Worm (Caenorhabditis elegans) whole organism, L4 larva: ENCODE data around the gene srd-38.

Source experiments
- F10B5.3 ChIP-seq: sonication (generic microtip); optimal IDR thresholded peaks from 2 replicates; lab custom pipeline; 2016; ENCODE audit warnings: mild to moderate bottlenecking, missing genetic modification characterization, missing compliant biosample characterization
- F26F4.8 ChIP-seq: fragments of 200-800 bp; sonication (Bioruptor generic); conservative IDR thresholded peaks from 2 replicates; pipeline ENCODE4 v1.3.6; 2022; ENCODE audit warnings: missing genetic modification characterization, missing compliant biosample characterization
- R02D3.7 ChIP-seq: fragments of 150-350 bp; sonication (generic microtip); optimal IDR thresholded peaks from 3 replicates; lab custom pipeline; 2014; ENCODE audit warnings: missing biosample characterization, missing genetic modification characterization
- T26A8.4 ChIP-seq: fragments of 200-800 bp; sonication (Bioruptor generic); IDR thresholded peaks from 2 replicates; pipeline ENCODE4 v1.3.6; 2022; ENCODE audit warnings: missing genetic modification characterization, missing compliant biosample characterization
- Y105C5A.15 ChIP-seq: fragments of 200-800 bp; sonication (Bioruptor generic); IDR thresholded peaks from 2 replicates; pipeline ENCODE4 v1.3.6; 2022; ENCODE audit warnings: missing genetic modification characterization, missing compliant biosample characterization
- Y5F2A.4 ChIP-seq: fragments of 200-800 bp; sonication (Bioruptor generic); optimal IDR thresholded peaks from 2 replicates; lab custom pipeline; 2018; ENCODE audit warnings: mild to moderate bottlenecking, missing genetic modification characterization, missing compliant biosample characterization
- ZK337.2 ChIP-seq: fragments of 200-800 bp; sonication (Bioruptor generic); IDR thresholded peaks from 2 replicates; pipeline ENCODE4 v1.3.6; 2022; ENCODE audit warnings: missing genetic modification reagents, missing genetic modification characterization, missing compliant biosample characterization
- ceh-20 ChIP-seq: fragments of 200-800 bp; sonication (Bioruptor generic); IDR thresholded peaks from 2 replicates; pipeline ENCODE4 v1.3.6; 2022; ENCODE audit warnings: missing genetic modification reagents, missing genetic modification characterization, missing compliant biosample characterization
- ceh-28 ChIP-seq: fragments of 150-350 bp; optimal IDR thresholded peaks from 2 replicates; lab custom pipeline; 2014; ENCODE audit warnings: missing biosample characterization, missing genetic modification reagents, missing genetic modification characterization
- ceh-62 ChIP-seq: sonication (generic microtip); optimal IDR thresholded peaks from 2 replicates; lab custom pipeline; 2017; ENCODE audit warnings: missing biosample characterization, missing genetic modification characterization
- ceh-82 ChIP-seq: sonication (generic microtip); optimal IDR thresholded peaks from 2 replicates; lab custom pipeline; 2017; ENCODE audit warnings: missing biosample characterization, missing genetic modification characterization
- ctbp-1 ChIP-seq: fragments of 200-800 bp; sonication (Bioruptor generic); IDR thresholded peaks from 2 replicates; pipeline ENCODE4 v1.3.6; 2022; ENCODE audit warnings: missing genetic modification reagents, missing genetic modification characterization, missing compliant biosample characterization
- daf-16 ChIP-seq, 3 experiments: sonication (generic microtip); optimal IDR thresholded peaks; 2 replicates each; lab custom pipeline; 2016 to 2017; ENCODE audit warnings: missing genetic modification characterization in 3 of 3, missing genetic modification reagents in 3 of 3, mild to moderate bottlenecking in 2 of 3, missing compliant biosample characterization in 2 of 3, missing biosample characterization in 1 of 3, moderate library complexity in 1 of 3
- dmd-6 ChIP-seq: fragments of 200-800 bp; sonication (Bioruptor generic); IDR thresholded peaks from 2 replicates; pipeline ENCODE4 v1.3.6; 2022; ENCODE audit warnings: missing genetic modification reagents, missing genetic modification characterization, missing compliant biosample characterization
- dmd-8 ChIP-seq: fragments of 200-800 bp; sonication (Bioruptor generic); IDR thresholded peaks from 2 replicates; pipeline ENCODE4 v1.3.6; 2022; ENCODE audit warnings: missing genetic modification characterization, missing compliant biosample characterization
- duxl-1 ChIP-seq: sonication (generic microtip); optimal IDR thresholded peaks from 2 replicates; lab custom pipeline; 2016; ENCODE audit warnings: mild to moderate bottlenecking, missing genetic modification characterization, moderate library complexity, missing compliant biosample characterization; ENCODE audit not compliant: poor library complexity
- dve-1 ChIP-seq: sonication (generic microtip); optimal IDR thresholded peaks from 2 replicates; lab custom pipeline; 2017; ENCODE audit warnings: antibody characterized with exemption, mild to moderate bottlenecking, missing genetic modification characterization, missing compliant biosample characterization; ENCODE audit not compliant: insufficient read depth
- fkh-10 ChIP-seq: fragments of 150-350 bp; optimal IDR thresholded peaks from 2 replicates; lab custom pipeline; 2014; ENCODE audit warnings: missing biosample characterization, missing genetic modification reagents, missing genetic modification characterization
- gei-8 ChIP-seq: fragments of 200-800 bp; sonication (Bioruptor generic); optimal IDR thresholded peaks from 2 replicates; lab custom pipeline; 2018; ENCODE audit warnings: mild to moderate bottlenecking, missing genetic modification characterization, missing compliant biosample characterization
- hlh-30 ChIP-seq: sonication (generic microtip); optimal IDR thresholded peaks from 2 replicates; lab custom pipeline; 2017; ENCODE audit warnings: antibody characterized with exemption, mild to moderate bottlenecking, missing genetic modification characterization, missing compliant biosample characterization; ENCODE audit not compliant: insufficient read depth
- hmg-1.1 ChIP-seq: fragments of 200-800 bp; sonication (Bioruptor generic); IDR thresholded peaks from 2 replicates; pipeline ENCODE4 v1.3.6; 2022; ENCODE audit warnings: missing genetic modification reagents, missing genetic modification characterization, missing compliant biosample characterization
- lin-13 ChIP-seq: fragments of 150-350 bp; optimal IDR thresholded peaks from 2 replicates; lab custom pipeline; 2014; ENCODE audit warnings: missing biosample characterization, missing genetic modification reagents, missing genetic modification characterization
- lin-29 ChIP-seq: fragments of 200-800 bp; sonication (Bioruptor generic); IDR thresholded peaks from 2 replicates; pipeline ENCODE4 v1.3.6; 2022; ENCODE audit warnings: missing genetic modification reagents, missing genetic modification characterization, missing compliant biosample characterization
- lin-39 ChIP-seq: fragments of 150-350 bp; optimal IDR thresholded peaks from 2 replicates; lab custom pipeline; 2014; ENCODE audit warnings: missing biosample characterization, missing genetic modification reagents, missing genetic modification characterization
- lir-3 ChIP-seq: sonication (generic microtip); optimal IDR thresholded peaks from 2 replicates; lab custom pipeline; 2016; ENCODE audit warnings: mild to moderate bottlenecking, missing genetic modification characterization, missing compliant biosample characterization
- mdl-1 ChIP-seq, 2 experiments: fragments of 150-350 bp in 1 of 2; sonication (generic microtip) in 1 of 2; optimal IDR thresholded peaks; 2 replicates each; lab custom pipeline; 2014 to 2017; ENCODE audit warnings: missing biosample characterization in 2 of 2, missing genetic modification characterization in 2 of 2
- mep-1 ChIP-seq: fragments of 150-350 bp; sonication (generic microtip); optimal IDR thresholded peaks from 3 replicates; lab custom pipeline; 2014; ENCODE audit warnings: missing biosample characterization, missing genetic modification characterization
- nhr-102 ChIP-seq: sonication (generic microtip); optimal IDR thresholded peaks from 2 replicates; lab custom pipeline; 2016; ENCODE audit warnings: mild to moderate bottlenecking, missing genetic modification characterization, moderate library complexity, missing compliant biosample characterization
- nhr-48 ChIP-seq: sonication (generic microtip); optimal IDR thresholded peaks from 2 replicates; lab custom pipeline; 2016; ENCODE audit warnings: mild to moderate bottlenecking, missing genetic modification characterization, missing compliant biosample characterization
- nhr-77 ChIP-seq: fragments of 150-350 bp; optimal IDR thresholded peaks from 2 replicates; lab custom pipeline; 2014; ENCODE audit warnings: missing biosample characterization, missing genetic modification characterization
- pqm-1 ChIP-seq: sonication (generic microtip); optimal IDR thresholded peaks from 2 replicates; lab custom pipeline; 2017; ENCODE audit warnings: missing biosample characterization, missing genetic modification characterization
- saeg-2 ChIP-seq: fragments of 200-800 bp; sonication (Bioruptor generic); IDR thresholded peaks from 2 replicates; pipeline ENCODE4 v1.3.6; 2022; ENCODE audit warnings: missing genetic modification reagents, missing genetic modification characterization, missing compliant biosample characterization
- sdz-12 ChIP-seq: fragments of 200-800 bp; sonication (Bioruptor generic); optimal IDR thresholded peaks from 2 replicates; lab custom pipeline; 2018; ENCODE audit warnings: mild to moderate bottlenecking, missing genetic modification characterization, missing compliant biosample characterization
- set-16 ChIP-seq: fragments of 200-800 bp; sonication (Bioruptor generic); IDR thresholded peaks from 2 replicates; pipeline ENCODE4 v1.3.6; 2022; ENCODE audit warnings: missing genetic modification reagents, missing genetic modification characterization, missing compliant biosample characterization
- snpc-1.2 ChIP-seq: fragments of 200-800 bp; sonication (Bioruptor generic); IDR thresholded peaks from 2 replicates; pipeline ENCODE4 v1.3.6; 2022; ENCODE audit warnings: missing genetic modification reagents, missing genetic modification characterization, missing compliant biosample characterization
- unc-130 ChIP-seq: sonication (generic microtip); optimal IDR thresholded peaks from 2 replicates; lab custom pipeline; 2016; ENCODE audit warnings: missing genetic modification reagents, missing genetic modification characterization, missing compliant biosample characterization
- vab-7 ChIP-seq: fragments of 200-800 bp; sonication (Bioruptor generic); IDR thresholded peaks from 2 replicates; pipeline ENCODE4 v1.3.6; 2022; ENCODE audit warnings: missing genetic modification reagents, missing genetic modification characterization, missing compliant biosample characterization
- zfp-3 ChIP-seq: fragments of 200-800 bp; sonication (Bioruptor generic); conservative IDR thresholded peaks from 2 replicates; pipeline ENCODE4 v1.3.6; 2022; ENCODE audit warnings: missing genetic modification reagents, missing genetic modification characterization, missing compliant biosample characterization
- zip-11 ChIP-seq: fragments of 200-800 bp; sonication (Bioruptor generic); IDR thresholded peaks from 2 replicates; pipeline ENCODE4 v1.3.6; 2022; ENCODE audit warnings: missing genetic modification characterization, missing compliant biosample characterization
- ztf-7 ChIP-seq: fragments of 150-350 bp; optimal IDR thresholded peaks from 2 replicates; lab custom pipeline; 2014; ENCODE audit warnings: missing biosample characterization, missing genetic modification characterization

Gene srd-38

DNA sequence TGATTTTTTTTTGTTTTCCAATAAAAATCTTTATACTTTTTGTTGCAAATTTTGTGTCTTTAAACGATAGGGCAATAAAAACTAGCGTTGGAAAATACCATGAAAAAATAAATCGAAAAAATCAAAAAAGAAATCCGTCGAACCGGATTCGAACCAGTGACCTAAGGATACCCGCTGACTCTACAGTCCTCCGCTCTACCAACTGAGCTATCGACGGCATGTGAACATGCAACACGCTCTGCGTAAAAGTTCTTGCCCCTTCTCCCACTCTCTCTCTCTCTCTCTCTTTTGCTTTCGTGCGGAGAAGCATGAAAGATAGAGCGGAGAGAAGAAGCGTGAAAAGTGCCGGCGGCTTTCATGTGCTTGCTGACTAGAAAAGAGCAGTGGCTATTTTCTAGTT, 27.1 kb upstream of the srd-38 start (continued):
- TF ChIP-seq R02D3.7 (tag; lab: Kevin White, UChicago), result no peak
- peak; percentile 14 for TF ChIP-seq unc-130
- TF ChIP-seq dmd-8, result peak; percentile 87

DNA sequence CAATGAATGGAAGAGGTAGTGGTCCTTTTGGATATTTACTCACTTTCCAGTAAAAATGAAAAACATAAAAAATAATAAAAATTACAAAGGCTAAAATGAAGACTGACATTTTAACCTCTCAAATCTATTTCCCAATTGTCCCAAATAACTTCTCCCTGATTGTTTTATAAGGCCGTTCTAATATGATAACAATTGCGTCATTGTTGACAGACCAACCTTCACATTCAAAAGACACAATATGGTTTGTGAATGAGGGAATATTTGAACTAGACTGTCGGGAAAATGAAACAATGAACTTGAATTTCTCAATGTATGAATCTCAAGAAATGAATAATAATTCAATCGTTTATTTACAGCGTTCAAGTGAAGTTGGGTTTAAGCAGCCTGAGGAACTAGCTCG, 24.4 kb upstream of the srd-38 start, which contains the start of gene cyp-14A1:
Gene cyp-14A1, minus strand, starts transcription at position 126 of the 400 bp plus-strand sequence.
- peak; percentile 19 for TF ChIP-seq dve-1 (tag; lab: Kevin White, UChicago)
- no peak for TF ChIP-seq lir-3 (tag; lab: Kevin White, UChicago)
- TF ChIP-seq daf-16 (GFP tag; optimal IDR thresholded peaks at IDR 0.05; lab: Kevin White, UChicago), result no peak
- peak; percentile 39 for TF ChIP-seq daf-16 (tag; optimal IDR thresholded peaks at IDR 0.05; lab: Kevin White, UChicago)
- TF ChIP-seq, all 104 proteins: peak for 2

DNA sequence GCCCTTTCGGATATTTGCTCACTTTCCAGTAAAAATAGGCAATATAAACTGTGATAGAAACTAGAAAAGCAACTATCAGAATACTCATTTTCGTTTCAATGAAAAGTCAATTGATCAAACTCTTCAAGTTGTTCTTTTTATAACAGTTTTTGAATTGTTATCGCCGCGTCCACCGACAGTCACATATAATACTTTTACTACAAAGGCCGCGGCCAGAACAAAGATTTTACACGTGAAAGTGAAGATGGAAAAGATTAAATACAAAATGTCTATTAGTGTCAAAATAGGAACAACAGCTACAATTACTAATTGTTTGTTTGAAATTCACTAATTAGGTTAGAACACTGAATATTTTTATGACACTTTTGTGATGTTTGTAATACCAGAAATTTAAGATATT, 22.0 kb upstream of the srd-38 start, which contains the start of gene cyp-14A2:
Gene cyp-14A2, minus strand, starts transcription at position 101 of the 400 bp plus-strand sequence.
- TF ChIP-seq ceh-62 (tag; lab: Kevin White, UChicago) (no peak), dmd-6 (peak; percentile 42), lin-13 (GFP tag; lab: Kevin White, UChicago) (no peak)

DNA sequence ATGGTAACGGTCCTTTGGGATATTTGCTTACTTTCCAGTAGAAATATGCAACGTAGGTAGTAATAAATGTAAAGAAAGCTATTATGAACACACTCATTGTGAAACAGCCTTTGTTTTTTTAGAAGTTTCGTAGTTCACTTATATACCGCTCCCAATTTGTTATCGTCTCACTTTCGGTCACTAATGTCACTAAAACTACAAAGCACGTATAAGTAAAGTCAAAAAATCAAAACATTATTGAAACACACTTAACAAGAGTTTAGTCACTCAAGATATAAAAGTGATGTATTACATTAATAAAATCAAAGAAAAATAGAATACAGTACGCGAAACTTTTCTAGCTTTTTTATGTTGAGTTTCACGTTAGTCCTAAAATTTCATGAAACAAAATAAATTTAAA, 17.5 kb upstream of the srd-38 start, which contains the start of gene cyp-14A3:
Gene cyp-14A3, minus strand, starts transcription at position 101 of the 400 bp plus-strand sequence.
- TF ChIP-seq hmg-1.1 (GFP tag; lab: Robert Waterston, UW), result no peak
- no peak for TF ChIP-seq lin-39 (tag; lab: Kevin White, UChicago)

DNA sequence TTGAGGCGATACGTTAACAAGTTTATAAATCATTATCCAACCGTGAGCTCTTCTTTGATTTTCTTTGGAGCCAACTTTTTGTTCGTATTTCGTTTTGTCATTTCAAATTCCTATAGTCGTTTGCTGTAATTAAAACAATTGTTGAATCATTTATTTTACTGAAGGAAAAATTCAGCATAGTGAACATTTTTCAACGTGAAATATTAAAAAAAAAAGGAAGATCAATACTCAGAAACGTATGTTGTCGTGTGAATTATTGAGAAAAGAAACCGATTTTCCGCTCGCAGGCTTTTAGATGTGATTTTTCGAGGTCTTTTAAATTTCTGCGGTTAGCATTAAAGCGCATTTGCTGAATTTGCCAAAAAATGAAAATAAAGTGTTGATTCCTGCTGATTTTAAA, 12.7 kb upstream of the srd-38 start, which contains the start of gene phf-33:
Gene phf-33, minus strand, starts transcription at position 101 of the 400 bp plus-strand sequence.
- TF ChIP-seq mdl-1 (tag; optimal IDR thresholded peaks at IDR 0.05; lab: Kevin White, UChicago) (no peak), hmg-1.1 (GFP tag; lab: Robert Waterston, UW) (no peak), sdz-12 (GFP tag; lab: Kevin White, UChicago) (no peak), F26F4.8 (GFP tag; lab: Robert Waterston, UW) (no peak), ZK337.2 (GFP tag; lab: Robert Waterston, UW) (no peak), unc-130 (no peak), hlh-30 (tag; lab: Kevin White, UChicago) (no peak), snpc-1.2 (GFP tag; lab: Robert Waterston, UW) (no peak), nhr-77 (tag; lab: Kevin White, UChicago) (no peak), lin-29 (GFP tag; lab: Robert Waterston, UW) (no peak), set-16 (GFP tag; lab: Robert Waterston, UW) (no peak), ceh-20 (no peak), ztf-7 (tag; lab: Kevin White, UChicago) (no peak), gei-8 (GFP tag; lab: Kevin White, UChicago) (no peak), zip-11 (GFP tag; lab: Robert Waterston, UW) (no peak), pqm-1 (no peak), ceh-28 (tag; lab: Kevin White, UChicago) (no peak), nhr-102 (tag; lab: Kevin White, UChicago) (no peak), saeg-2 (GFP tag; lab: Robert Waterston, UW) (no peak)

DNA sequence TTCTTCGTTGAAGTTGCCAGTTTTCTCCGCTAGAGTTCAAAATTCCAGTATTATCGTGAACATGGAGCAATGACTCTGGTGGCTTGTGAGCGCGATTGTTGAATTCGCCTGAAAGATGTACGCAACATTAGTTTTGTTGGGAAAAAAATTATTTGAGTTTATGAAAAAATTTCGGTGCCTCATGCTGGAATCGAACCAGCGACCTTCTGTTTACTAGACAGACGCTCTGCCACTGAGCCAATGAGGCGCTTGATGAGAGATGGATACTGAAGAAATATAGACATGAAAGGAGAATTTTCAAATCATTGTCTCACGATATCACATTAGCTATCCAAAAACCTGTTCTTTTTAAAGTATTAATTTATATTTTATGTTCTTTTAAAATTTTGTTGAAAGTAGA, 8.1 kb upstream of the srd-38 start:
- TF ChIP-seq gei-8 (GFP tag; lab: Kevin White, UChicago) (no peak), saeg-2 (GFP tag; lab: Robert Waterston, UW) (0 out of 2 replicates have a peak, but pooled peaks have one; percentile 30), fkh-10 (no peak), nhr-48 (tag; lab: Kevin White, UChicago) (peak; percentile 33), vab-7 (GFP tag; lab: Robert Waterston, UW) (peak; percentile 83), Y105C5A.15 (no peak), lir-3 (tag; lab: Kevin White, UChicago) (peak; percentile 59), T26A8.4 (GFP tag; lab: Robert Waterston, UW) (no peak; the same call in 1 of the 2 replicates), mep-1 (tag; lab: Kevin White, UChicago) (no peak), Y5F2A.4 (GFP tag; lab: Kevin White, UChicago) (peak; percentile 28), zfp-3 (GFP tag; lab: Robert Waterston, UW) (0 out of 2 replicates have a peak, but pooled peaks have one; percentile 12), F10B5.3 (tag; lab: Kevin White, UChicago) (no peak), ctbp-1 (GFP tag; lab: Robert Waterston, UW) (0 out of 2 replicates have a peak, but pooled peaks have one; percentile 33), ceh-82 (tag; lab: Kevin White, UChicago) (no peak), duxl-1 (tag; lab: Kevin White, UChicago) (peak; percentile 35), nhr-102 (tag; lab: Kevin White, UChicago) (peak; percentile 29), sdz-12 (GFP tag; lab: Kevin White, UChicago) (no peak), R02D3.7 (tag; lab: Kevin White, UChicago) (no peak)
